Worm (Caenorhabditis elegans) whole organism, L2 larva: ENCODE data around the gene F44G4.3.

Source experiments
- F13H6.1 ChIP-seq: sonication (generic microtip); optimal IDR thresholded peaks from 2 replicates; lab custom pipeline; 2016; ENCODE audit warnings: missing genetic modification characterization, missing compliant biosample characterization
- aly-2 ChIP-seq: fragments of 150-350 bp; optimal IDR thresholded peaks from 2 replicates; lab custom pipeline; 2014; ENCODE audit warnings: missing biosample characterization, missing genetic modification characterization
- ama-1 ChIP-seq: fragments of 150-350 bp; optimal IDR thresholded peaks from 2 replicates; lab custom pipeline; 2018; ENCODE audit warnings: inconsistent platforms
- elt-1 ChIP-seq: fragments of 150-350 bp; optimal IDR thresholded peaks from 2 replicates; lab custom pipeline; 2014; ENCODE audit warnings: missing biosample characterization, missing genetic modification characterization
- mab-5 ChIP-seq: fragments of 150-350 bp; optimal IDR thresholded peaks from 2 replicates; lab custom pipeline; 2014; ENCODE audit warnings: missing biosample characterization, missing genetic modification characterization
- nhr-12 ChIP-seq: fragments of 150-350 bp; optimal IDR thresholded peaks from 2 replicates; lab custom pipeline; 2014; ENCODE audit warnings: missing biosample characterization, missing genetic modification characterization
- nhr-77 ChIP-seq: fragments of 150-350 bp; optimal IDR thresholded peaks from 2 replicates; lab custom pipeline; 2014; ENCODE audit warnings: missing biosample characterization, missing genetic modification characterization
- skn-1 ChIP-seq: sonication (generic microtip); optimal IDR thresholded peaks from 2 replicates; lab custom pipeline; 2017; ENCODE audit warnings: missing biosample characterization, missing genetic modification characterization
- snpc-4 ChIP-seq: fragments of 150-350 bp; optimal IDR thresholded peaks from 2 replicates; lab custom pipeline; 2014; ENCODE audit warnings: missing biosample characterization, missing genetic modification characterization
- unc-55 ChIP-seq: fragments of 150-350 bp; sonication (generic microtip); optimal IDR thresholded peaks from 3 replicates; lab custom pipeline; 2014; ENCODE audit warnings: missing biosample characterization, missing genetic modification reagents, missing genetic modification characterization
- unc-62 ChIP-seq: fragments of 150-350 bp; optimal IDR thresholded peaks from 2 replicates; lab custom pipeline; 2014; ENCODE audit warnings: missing biosample characterization, missing genetic modification reagents, missing genetic modification characterization

ce11 chrII:9026348-9026747, 28.9 kb upstream of the F44G4.3 start:
- TF ChIP-seq mab-5 (no peak), elt-1 (tag; lab: Kevin White, UChicago) (no peak), ama-1 (no peak), nhr-77 (tag; lab: Kevin White, UChicago) (no peak), nhr-12 (tag; lab: Kevin White, UChicago) (no peak), skn-1 (tag; lab: Kevin White, UChicago) (no peak), F13H6.1 (tag; lab: Kevin White, UChicago) (no peak), unc-55 (GFP tag; lab: Kevin White, UChicago) (no peak), aly-2 (tag; lab: Kevin White, UChicago) (no peak), snpc-4 (tag; lab: Kevin White, UChicago) (no peak), unc-62 (GFP tag; lab: Kevin White, UChicago) (no peak)
